Worm (Caenorhabditis elegans) whole organism, young adult: Measurements from ENCODE around the gene hpo-12.

Source experiments
- B0019.2 ChIP-seq: fragments of 200-800 bp; sonication (Bioruptor generic); conservative IDR thresholded peaks from 2 replicates; pipeline ENCODE4 v1.3.6; 2022; ENCODE audit warnings: missing genetic modification reagents, missing genetic modification characterization, missing compliant biosample characterization
- C06A6.2 ChIP-seq: fragments of 200-800 bp; sonication (Bioruptor generic); conservative IDR thresholded peaks from 2 replicates; pipeline ENCODE4 v1.3.6; 2022; ENCODE audit warnings: missing genetic modification characterization, missing compliant biosample characterization
- F10E7.11 ChIP-seq: sonication (generic microtip); optimal IDR thresholded peaks from 2 replicates; lab custom pipeline; 2017; ENCODE audit warnings: mild to moderate bottlenecking, missing genetic modification characterization, moderate library complexity, missing compliant biosample characterization
- F39B2.1 ChIP-seq: fragments of 200-800 bp; sonication (Bioruptor generic); IDR thresholded peaks from 2 replicates; pipeline ENCODE4 v1.3.6; 2022; ENCODE audit warnings: missing genetic modification reagents, missing genetic modification characterization, missing compliant biosample characterization
- T26A5.8 ChIP-seq: sonication (generic microtip); optimal IDR thresholded peaks from 2 replicates; lab custom pipeline; 2016; ENCODE audit warnings: missing genetic modification characterization, missing compliant biosample characterization
- Y53G8AR.9 ChIP-seq: fragments of 200-800 bp; sonication (Bioruptor generic); conservative IDR thresholded peaks from 2 replicates; pipeline ENCODE4 v1.3.6; 2022; ENCODE audit warnings: missing genetic modification reagents, missing genetic modification characterization, missing compliant biosample characterization
- ZK185.1 ChIP-seq: sonication (generic microtip); optimal IDR thresholded peaks from 2 replicates; lab custom pipeline; 2016; ENCODE audit warnings: mild to moderate bottlenecking, missing genetic modification characterization, missing compliant biosample characterization; ENCODE audit not compliant: poor library complexity, severe bottlenecking
- ama-1 ChIP-seq, 3 experiments: fragments of 150-350 bp in 1 of 3; sonication (generic microtip) in 2 of 3; optimal IDR thresholded peaks; 2 replicates each; lab custom pipeline; 2014 to 2018; ENCODE audit warnings: missing biosample characterization in 2 of 3, missing genetic modification characterization in 2 of 3, missing genetic modification reagents in 2 of 3
- athp-1 ChIP-seq: sonication (generic microtip); optimal IDR thresholded peaks from 2 replicates; lab custom pipeline; 2017; ENCODE audit warnings: mild to moderate bottlenecking, missing genetic modification characterization, missing compliant biosample characterization
- attf-3 ChIP-seq: fragments of 200-800 bp; sonication (Bioruptor generic); conservative IDR thresholded peaks from 2 replicates; pipeline ENCODE4 v1.3.6; 2022; ENCODE audit warnings: missing genetic modification reagents, missing genetic modification characterization, missing compliant biosample characterization
- attf-5 ChIP-seq: fragments of 200-800 bp; sonication (Bioruptor generic); optimal IDR thresholded peaks from 2 replicates; lab custom pipeline; 2018; ENCODE audit warnings: mild to moderate bottlenecking, missing genetic modification characterization, missing compliant biosample characterization
- bed-1 ChIP-seq: fragments of 200-800 bp; sonication (Bioruptor generic); IDR thresholded peaks from 2 replicates; pipeline ENCODE4 v1.3.6; 2022; ENCODE audit warnings: missing genetic modification reagents, missing genetic modification characterization, missing compliant biosample characterization
- cebp-1 ChIP-seq, 2 experiments: fragments of 200-800 bp in 1 of 2; sonication (Bioruptor generic) in 1 of 2; sonication (generic microtip) in 1 of 2; IDR thresholded peaks in 1 of 2; optimal IDR thresholded peaks in 1 of 2; 2 replicates each; pipeline versions ENCODE4 v1.3.6 to Lab custom; 2017 to 2022; ENCODE audit warnings: missing compliant biosample characterization in 2 of 2, missing genetic modification characterization in 2 of 2, mild to moderate bottlenecking in 1 of 2, missing genetic modification reagents in 1 of 2, moderate library complexity in 1 of 2
- ceh-100 ChIP-seq: fragments of 200-800 bp; sonication (Bioruptor generic); IDR thresholded peaks from 2 replicates; pipeline ENCODE4 v1.3.6; 2022; ENCODE audit warnings: missing genetic modification reagents, missing genetic modification characterization, missing compliant biosample characterization
- die-1 ChIP-seq: sonication (generic microtip); optimal IDR thresholded peaks from 2 replicates; lab custom pipeline; 2016; ENCODE audit warnings: missing genotype, mild to moderate bottlenecking, missing genetic modification characterization, missing compliant biosample characterization
- dpl-1 ChIP-seq: fragments of 150-350 bp; optimal IDR thresholded peaks from 2 replicates; lab custom pipeline; 2014; ENCODE audit warnings: missing biosample characterization, missing genetic modification reagents, missing genetic modification characterization
- ekl-4 ChIP-seq: fragments of 200-800 bp; sonication (Bioruptor generic); IDR thresholded peaks from 2 replicates; pipeline ENCODE4 v1.3.6; 2022; ENCODE audit warnings: missing genetic modification reagents, missing genetic modification characterization, missing compliant biosample characterization
- him-1 ChIP-seq: sonication (generic microtip); optimal IDR thresholded peaks from 2 replicates; lab custom pipeline; 2016; ENCODE audit warnings: missing genotype, missing genetic modification reagents, missing genetic modification characterization, missing compliant biosample characterization
- hlh-12 ChIP-seq: sonication (generic microtip); optimal IDR thresholded peaks from 2 replicates; lab custom pipeline; 2016; ENCODE audit warnings: missing genetic modification characterization, missing compliant biosample characterization
- lin-40 ChIP-seq: sonication (generic microtip); optimal IDR thresholded peaks from 2 replicates; lab custom pipeline; 2016; ENCODE audit warnings: missing genetic modification characterization, mild to moderate bottlenecking, missing compliant biosample characterization, missing genotype, missing genetic modification reagents
- mel-28 ChIP-seq: sonication (generic microtip); optimal IDR thresholded peaks from 2 replicates; lab custom pipeline; 2016; ENCODE audit warnings: borderline replicate concordance, mild to moderate bottlenecking, missing genetic modification characterization, missing compliant biosample characterization
- mes-4 ChIP-seq: sonication (generic microtip); optimal IDR thresholded peaks from 2 replicates; lab custom pipeline; 2016; ENCODE audit warnings: missing genotype, missing genetic modification characterization, missing compliant biosample characterization
- mxl-1 ChIP-seq: sonication (generic microtip); optimal IDR thresholded peaks from 2 replicates; lab custom pipeline; 2016; ENCODE audit warnings: missing genetic modification characterization, missing compliant biosample characterization
- nhr-179 ChIP-seq: sonication (generic microtip); optimal IDR thresholded peaks from 2 replicates; lab custom pipeline; 2016; ENCODE audit warnings: mild to moderate bottlenecking, missing genetic modification characterization, missing compliant biosample characterization
- nhr-27 ChIP-seq: fragments of 200-800 bp; sonication (Bioruptor generic); optimal IDR thresholded peaks from 2 replicates; lab custom pipeline; 2018; ENCODE audit warnings: mild to moderate bottlenecking, missing genetic modification characterization, moderate library complexity, missing compliant biosample characterization
- nhr-80 ChIP-seq: sonication (generic microtip); optimal IDR thresholded peaks from 2 replicates; lab custom pipeline; 2016; ENCODE audit warnings: missing genetic modification characterization, missing compliant biosample characterization
- pha-4 ChIP-seq: fragments of 150-350 bp; sonication (generic microtip); optimal IDR thresholded peaks from 2 replicates; lab custom pipeline; 2014; ENCODE audit warnings: missing biosample characterization, missing genetic modification reagents, missing genetic modification characterization
- rpc-1 ChIP-seq, 2 experiments: fragments of 150-350 bp in 1 of 2; sonication (generic microtip) in 1 of 2; optimal IDR thresholded peaks; 2 replicates each; lab custom pipeline; 2014 to 2018; ENCODE audit warnings: missing biosample characterization in 1 of 2, missing genetic modification characterization in 1 of 2, missing genetic modification reagents in 1 of 2, missing genotype in 1 of 2
- snpc-1.3 ChIP-seq: sonication (generic microtip); optimal IDR thresholded peaks from 2 replicates; lab custom pipeline; 2017; ENCODE audit warnings: missing genetic modification characterization, mild to moderate bottlenecking, missing compliant biosample characterization, antibody characterized with exemption, moderate library complexity, missing genotype, missing genetic modification reagents; ENCODE audit not compliant: insufficient read depth
- somi-1 ChIP-seq: fragments of 200-800 bp; sonication (Bioruptor generic); optimal IDR thresholded peaks from 2 replicates; lab custom pipeline; 2018; ENCODE audit warnings: mild to moderate bottlenecking, missing genetic modification characterization, missing compliant biosample characterization
- tlf-1 ChIP-seq: fragments of 200-800 bp; sonication (Bioruptor generic); optimal IDR thresholded peaks from 2 replicates; lab custom pipeline; 2018; ENCODE audit warnings: mild to moderate bottlenecking, missing genetic modification characterization, missing compliant biosample characterization
- zfh-2 ChIP-seq: fragments of 200-800 bp; sonication (Bioruptor generic); conservative IDR thresholded peaks from 2 replicates; pipeline ENCODE4 v1.3.6; 2022; ENCODE audit warnings: missing genetic modification reagents, missing genetic modification characterization, missing compliant biosample characterization
- ztf-25 ChIP-seq: fragments of 200-800 bp; sonication (Bioruptor generic); IDR thresholded peaks from 2 replicates; pipeline ENCODE4 v1.3.6; 2022; ENCODE audit warnings: missing genetic modification reagents, missing genetic modification characterization, missing compliant biosample characterization
- ztf-6 ChIP-seq: fragments of 200-800 bp; sonication (Bioruptor generic); IDR thresholded peaks from 2 replicates; pipeline ENCODE4 v1.3.6; 2022; ENCODE audit warnings: missing genetic modification reagents, missing genetic modification characterization, missing compliant biosample characterization

The hpo-12 gene

DNA sequence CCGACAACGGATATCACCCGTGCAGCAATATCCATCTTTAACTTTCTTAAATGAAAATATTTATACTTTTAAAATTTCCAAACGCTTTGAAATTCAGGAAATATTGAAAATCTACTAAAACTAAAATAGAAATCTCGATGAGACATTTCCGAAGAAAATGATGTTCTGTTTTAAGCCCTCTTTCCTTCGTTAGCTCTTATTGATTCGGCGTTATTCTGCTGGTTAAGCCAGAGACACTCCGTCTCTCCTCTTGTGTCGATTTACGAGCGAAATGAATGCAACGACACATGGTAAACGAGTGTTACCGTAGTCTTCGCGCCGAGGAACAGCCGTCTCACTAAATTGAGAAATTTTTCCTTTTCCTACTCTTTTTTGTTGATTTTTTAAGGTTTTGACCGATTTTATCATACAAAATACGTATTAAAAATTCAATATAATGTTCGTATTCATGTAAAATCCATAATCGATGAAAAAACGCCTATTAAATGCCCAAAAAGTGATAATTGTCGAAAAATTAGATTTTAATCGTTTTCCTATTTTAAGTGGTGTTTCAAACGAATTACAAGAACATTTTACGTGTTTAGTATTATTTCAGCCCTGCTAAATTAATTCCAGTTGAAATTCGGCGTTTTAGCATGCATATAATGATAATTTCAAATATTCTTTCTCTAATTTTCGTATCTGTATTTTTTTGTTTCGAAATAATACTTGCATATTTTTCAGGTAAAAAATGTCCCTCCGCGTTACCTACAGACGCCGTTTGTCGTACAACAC, 14.5 kb upstream of the hpo-12 start, which contains the start of the genes ppm-1.H and rpl-34 (continued):
- TF ChIP-seq pha-4 (tag; lab: Kevin White, UChicago) = no peak
- peak; percentile 43 for TF ChIP-seq attf-5 (GFP tag; lab: Kevin White, UChicago)
- TF ChIP-seq him-1 = no peak
- no peak for TF ChIP-seq zfh-2 (GFP tag; lab: Robert Waterston, UW)
- TF ChIP-seq ekl-4 (GFP tag; lab: Robert Waterston, UW) = no peak
- no peak for TF ChIP-seq dpl-1 (GFP tag; lab: Kevin White, UChicago)

DNA sequence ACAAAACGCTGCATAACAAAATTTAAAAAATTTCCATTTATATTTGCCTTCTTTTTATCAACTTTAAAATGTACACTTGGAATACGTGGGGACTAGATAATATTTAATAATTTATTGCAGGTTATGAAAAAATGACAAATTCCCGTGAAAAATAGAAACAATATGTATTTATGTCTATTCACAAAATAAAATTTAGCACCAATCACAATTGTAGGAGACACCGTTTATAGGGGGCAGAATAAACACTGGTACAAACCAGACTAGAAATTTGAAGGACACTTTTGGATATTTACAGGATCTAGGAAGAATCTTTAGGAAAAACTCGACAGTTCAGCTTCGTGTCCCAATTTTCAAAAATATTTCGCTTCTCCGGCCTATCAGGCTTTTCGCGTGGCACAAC, 12.6 kb upstream of the hpo-12 start, which contains the start of gene C42C1.3:
Gene C42C1.3 (minus strand): TSS at position 101 of the 400 bp plus-strand sequence.
- TF ChIP-seq nhr-27 (no peak), F39B2.1 (no peak), snpc-1.3 (no peak), C06A6.2 (GFP tag; lab: Robert Waterston, UW) (no peak), mxl-1 (tag; lab: Kevin White, UChicago) (no peak), bed-1 (no peak), ztf-25 (GFP tag; lab: Robert Waterston, UW) (no peak), athp-1 (no peak), attf-3 (GFP tag; lab: Robert Waterston, UW) (no peak), cebp-1 (GFP tag; IDR thresholded peaks at IDR 0.05; lab: Robert Waterston, UW) (no peak), cebp-1 (tag; optimal IDR thresholded peaks at IDR 0.05; lab: Kevin White, UChicago) (no peak), lin-40 (tag; lab: Kevin White, UChicago) (no peak), ekl-4 (GFP tag; lab: Robert Waterston, UW) (no peak)

- TF ChIP-seq die-1 (tag; lab: Kevin White, UChicago) (no peak), rpc-1 (optimal IDR thresholded peaks at IDR 0.05; lab: Kevin White, UChicago) (no peak), rpc-1 (tag; optimal IDR thresholded peaks at IDR 0.05; lab: Kevin White, UChicago) (no peak), pha-4 (tag; lab: Kevin White, UChicago) (no peak), ama-1 (optimal IDR thresholded peaks at IDR 0.05; lab: Kevin White, UChicago) (no peak), ama-1 (GFP tag; optimal IDR thresholded peaks at IDR 0.05; lab: Kevin White, UChicago) (no peak), ztf-6 (GFP tag; lab: Robert Waterston, UW) (no peak), F10E7.11 (tag; lab: Kevin White, UChicago) (no peak), mel-28 (tag; lab: Kevin White, UChicago) (no peak), T26A5.8 (no peak), him-1 (no peak), hlh-12 (no peak), somi-1 (no peak), nhr-179 (tag; lab: Kevin White, UChicago) (no peak), ZK185.1 (tag; lab: Kevin White, UChicago) (no peak), nhr-80 (tag; lab: Kevin White, UChicago) (no peak), snpc-1.3 (no peak), Y53G8AR.9 (GFP tag; lab: Robert Waterston, UW) (no peak)
Measured at ce11 chrIV:12274365-12274764, 8.6 kb upstream of the hpo-12 start.

DNA sequence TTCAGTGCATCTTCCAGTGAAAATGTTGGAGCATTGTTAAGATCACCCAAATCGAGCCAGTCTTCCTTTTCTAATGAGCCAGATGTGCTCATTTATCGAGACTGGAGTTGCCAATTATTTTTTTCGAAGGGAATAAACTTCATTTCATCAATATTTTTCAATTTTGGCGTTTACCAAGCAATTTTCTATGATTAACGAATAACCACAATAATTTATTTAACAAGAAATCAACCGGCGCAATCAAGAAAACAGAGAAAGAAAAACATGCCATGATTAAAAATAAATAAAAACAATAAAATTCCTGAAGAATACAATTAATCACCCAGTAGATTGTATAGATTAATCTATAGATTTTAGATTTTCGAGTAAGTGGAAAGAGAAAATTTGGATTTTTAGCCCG, 7.1 kb upstream of the hpo-12 start, which contains the start of gene vps-8:
Gene vps-8 (minus strand): TSS at position 101 of the 400 bp plus-strand sequence.
- TF ChIP-seq ceh-100 (GFP tag; lab: Robert Waterston, UW) = no peak
- no peak for TF ChIP-seq rpc-1 (optimal IDR thresholded peaks at IDR 0.05; lab: Kevin White, UChicago)
- no peak for TF ChIP-seq rpc-1 (tag; optimal IDR thresholded peaks at IDR 0.05; lab: Kevin White, UChicago)
- peak; percentile 1 for TF ChIP-seq tlf-1
- TF ChIP-seq mes-4 (tag; lab: Kevin White, UChicago) = no peak
- TF ChIP-seq B0019.2 = no peak
